Fruit fly (Drosophila melanogaster): Measurements from ENCODE around the gene TfIIA-L.
A peak's percentile ranks its signal among the peaks of the same experiment; 100 is the strongest.

Gene TfIIA-L

DNA sequence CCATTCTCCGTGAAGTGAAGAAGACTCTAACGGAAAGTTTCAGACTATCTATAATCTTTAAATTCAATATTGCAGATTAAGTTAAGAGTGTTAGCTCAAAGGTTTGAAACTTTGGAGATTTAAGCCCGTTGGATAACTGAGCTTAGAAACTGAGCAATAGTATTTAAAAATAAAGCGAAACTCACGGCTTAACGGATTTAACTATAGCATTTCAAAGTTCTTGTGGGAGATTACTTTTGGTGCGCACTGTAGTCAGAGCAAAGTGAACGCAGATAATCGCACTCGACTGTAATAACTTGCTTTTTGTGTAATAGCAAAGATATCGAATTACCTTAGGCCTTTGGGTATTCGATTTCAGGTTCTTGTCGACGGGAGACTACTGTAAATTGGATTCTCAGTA lies 31.4 kb downstream of the TfIIA-L start, which contains the start of gene mrt (continued):
- peak; percentile 85 for TF ChIP-seq CG2120 (GFP tag; optimal IDR thresholded peaks at IDR 0.05)
- TF ChIP-seq dimm (GFP tag; IDR thresholded peaks at IDR 0.05) = no peak
- peak; percentile 60 for TF ChIP-seq D19B (GFP tag; optimal IDR thresholded peaks at IDR 0.05)
- TF ChIP-seq bowl (GFP tag; IDR thresholded peaks at IDR 0.05) = 0 out of 2 replicates have a peak, but pooled peaks have one; percentile 25
- 0 out of 2 replicates have a peak, but pooled peaks have one; percentile 9 for TF ChIP-seq CG43689 (GFP tag; IDR thresholded peaks at IDR 0.05)
- TF ChIP-seq eyg (GFP tag; optimal IDR thresholded peaks at IDR 0.05) = no peak
- TF ChIP-seq tll (GFP tag; optimal IDR thresholded peaks at IDR 0.05) = no peak
- TF ChIP-seq Dll (GFP tag; IDR thresholded peaks at IDR 0.05; ENCODE audit: partially characterized antibody) = no peak
- no peak for TF ChIP-seq nerfin-2 (GFP tag; IDR thresholded peaks at IDR 0.05; ENCODE audit: partially characterized antibody)
- peak; percentile 55 for TF ChIP-seq CG7786 (GFP tag; optimal IDR thresholded peaks at IDR 0.05)
- no peak for TF ChIP-seq Hey (tag; optimal IDR thresholded peaks at IDR 0.05)
- peak; percentile 40; the same call in 1 of the 2 replicates for TF ChIP-seq CG9215 (GFP tag; IDR thresholded peaks at IDR 0.05)
- TF ChIP-seq CG8924 (tag; optimal IDR thresholded peaks at IDR 0.05) = peak; percentile 52
- TF ChIP-seq Aef1 (GFP tag; IDR thresholded peaks at IDR 0.05) = peak; percentile 34; the same call in 1 of the 3 replicates
- TF ChIP-seq grau (tag; optimal IDR thresholded peaks at IDR 0.05) = peak; percentile 90
- TF ChIP-seq D19A (tag; optimal IDR thresholded peaks at IDR 0.05) = peak; percentile 30
- TF ChIP-seq toy (GFP tag; IDR thresholded peaks at IDR 0.05) = no peak
- TF ChIP-seq Lim3 (GFP tag; IDR thresholded peaks at IDR 0.05) = no peak
- 0 out of 2 replicates have a peak, but pooled peaks have one; percentile 28 for TF ChIP-seq klu (GFP tag; IDR thresholded peaks at IDR 0.05)
- peak; percentile 51 for TF ChIP-seq CG17359 (tag; optimal IDR thresholded peaks at IDR 0.05)
- peak; percentile 54 for TF ChIP-seq Ptx1 (GFP tag; IDR thresholded peaks at IDR 0.05)
- TF ChIP-seq ftz-f1 (GFP tag; optimal IDR thresholded peaks at IDR 0.05) = no peak
- peak; percentile 56 for TF ChIP-seq CG32532 (GFP tag; IDR thresholded peaks at IDR 0.05)
- no peak for TF ChIP-seq ara (GFP tag; IDR thresholded peaks at IDR 0.05)
- TF ChIP-seq wor (GFP tag; IDR thresholded peaks at IDR 0.05) = no peak
- TF ChIP-seq CG32767 (GFP tag; IDR thresholded peaks at IDR 0.05) = no peak; the same call in 1 of the 2 replicates
- peak; percentile 70 for TF ChIP-seq Dbx (GFP tag; IDR thresholded peaks at IDR 0.05)
- TF ChIP-seq Side (GFP tag; optimal IDR thresholded peaks at IDR 0.05) = peak; percentile 49
- peak; percentile 20 for TF ChIP-seq Hr3 (GFP tag; optimal IDR thresholded peaks at IDR 0.05)
- TF ChIP-seq Ets65A (GFP tag) = peak; percentile 94
- no peak for TF ChIP-seq br (optimal IDR thresholded peaks at IDR 0.05)
- TF ChIP-seq Taf1 (GFP tag; IDR thresholded peaks at IDR 0.05) = no peak
- TF ChIP-seq Dfd (GFP tag; optimal IDR thresholded peaks at IDR 0.05) = no peak
- TF ChIP-seq pita (GFP tag; optimal IDR thresholded peaks at IDR 0.05) = no peak
- TF ChIP-seq Deaf1 (tag; optimal IDR thresholded peaks at IDR 0.05) = no peak
- TF ChIP-seq bcd (GFP tag; optimal IDR thresholded peaks at IDR 0.05) = peak; percentile 63
- TF ChIP-seq sisA (GFP tag; IDR thresholded peaks at IDR 0.05) = peak; percentile 53
- TF ChIP-seq CG12659 (GFP tag; optimal IDR thresholded peaks at IDR 0.05) = peak; percentile 65
- TF ChIP-seq gcm2 (GFP tag; optimal IDR thresholded peaks at IDR 0.05) = no peak
- TF ChIP-seq CG12942 (GFP tag; optimal IDR thresholded peaks at IDR 0.05) = peak; percentile 21
- no peak for TF ChIP-seq odd (GFP tag; optimal IDR thresholded peaks at IDR 0.05)
- peak; percentile 6 for TF ChIP-seq Usf (GFP tag; optimal IDR thresholded peaks at IDR 0.05)
- no peak for TF ChIP-seq Oaz (GFP tag; IDR thresholded peaks at IDR 0.05)
- TF ChIP-seq CG2129 (GFP tag; IDR thresholded peaks at IDR 0.05; ENCODE audit: partially characterized antibody) = no peak
- TF ChIP-seq CG16863 (GFP tag; optimal IDR thresholded peaks at IDR 0.05) = peak; percentile 38
- TF ChIP-seq Sry-δ (GFP tag; optimal IDR thresholded peaks at IDR 0.05) = peak; percentile 14
- TF ChIP-seq exex (tag; optimal IDR thresholded peaks at IDR 0.05) = no peak
- TF ChIP-seq her (GFP tag; optimal IDR thresholded peaks at IDR 0.05) = peak; percentile 61
- no peak for TF ChIP-seq Hr78 (GFP tag; optimal IDR thresholded peaks at IDR 0.05)
- no peak for TF ChIP-seq CG8765 (GFP tag; IDR thresholded peaks at IDR 0.05)
- TF ChIP-seq kah (GFP tag; optimal IDR thresholded peaks at IDR 0.05) = no peak
- TF ChIP-seq CTCF (GFP tag; optimal IDR thresholded peaks at IDR 0.05) = no peak
- TF ChIP-seq cas (GFP tag; IDR thresholded peaks at IDR 0.05) = no peak

Data from whole organism, embryonic.